1 fruit fly cellular context compared by ENCODE assay signal in the genomic region with DNA sequence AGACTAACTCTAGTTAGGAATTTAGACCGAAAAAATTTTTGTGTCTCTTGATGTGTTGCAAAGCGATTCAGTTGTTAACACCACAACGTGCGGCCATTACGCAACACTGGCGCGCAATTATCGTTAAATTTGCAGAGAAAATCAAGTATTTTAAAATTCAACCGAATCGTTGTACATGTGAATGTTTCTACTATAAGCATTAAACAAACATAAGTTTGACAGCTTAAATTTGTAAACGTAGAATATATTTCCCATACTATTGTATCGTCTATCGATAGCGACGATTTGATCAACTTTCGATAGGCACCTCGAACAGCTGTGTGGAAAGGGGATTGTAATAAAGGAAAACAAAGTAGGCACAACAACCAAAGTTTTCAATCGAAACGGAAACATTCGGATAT.
TF ChIP-seq lines count a peak whose summit lies in the region.

TSS of gene Usp30 (minus strand) at position 245 of the 401 bp plus-strand sequence.
TSS of gene CG16721 (plus strand) at position 327 of the 401 bp plus-strand sequence.

TF ChIP-seq in whole organism, embryonic, 481 proteins besides CTCF, POLR2A, EP300 and RAD21 (continued from another document and continues in another):
- TF ChIP-seq tap (tag; optimal IDR thresholded peaks at IDR 0.05; lab: Kevin White, UChicago) (no peak), CG4404 (GFP tag; IDR thresholded peaks at IDR 0.05; lab: Robert Waterston, UW) (no peak), Hmr (GFP tag; optimal IDR thresholded peaks at IDR 0.05; lab: Kevin White, UChicago) (no peak), CG17568 (GFP tag; optimal IDR thresholded peaks at IDR 0.05; lab: Kevin White, UChicago) (no peak), CG7963 (GFP tag; IDR thresholded peaks at IDR 0.05; lab: Robert Waterston, UW; ENCODE audit: partially characterized antibody) (no peak), tio (GFP tag; optimal IDR thresholded peaks at IDR 0.05; lab: Kevin White, UChicago) (no peak), Abd-B (GFP tag; optimal IDR thresholded peaks at IDR 0.05; lab: Kevin White, UChicago) (peak; percentile 9), Adf1 (GFP tag; IDR thresholded peaks at IDR 0.05; lab: Robert Waterston, UW) (no peak), Ptx1 (GFP tag; IDR thresholded peaks at IDR 0.05; lab: Robert Waterston, UW) (no peak), Stat92E (GFP tag; optimal IDR thresholded peaks at IDR 0.05; lab: Kevin White, UChicago) (no peak), ken (GFP tag; IDR thresholded peaks at IDR 0.05; lab: Robert Waterston, UW) (peak; percentile 50; the same call in 2 of the 3 replicates), CG15601 (tag; optimal IDR thresholded peaks at IDR 0.05; lab: Kevin White, UChicago) (peak; percentile 14), CG31224 (GFP tag; IDR thresholded peaks at IDR 0.05; lab: Robert Waterston, UW) (no peak), gce (GFP tag; IDR thresholded peaks at IDR 0.05; lab: Robert Waterston, UW) (no peak), bigmax (GFP tag; optimal IDR thresholded peaks at IDR 0.05; lab: Kevin White, UChicago) (no peak), CG7786 (GFP tag; optimal IDR thresholded peaks at IDR 0.05; lab: Kevin White, UChicago) (peak; percentile 54), Jarid2 (GFP tag; optimal IDR thresholded peaks at IDR 0.05; lab: Kevin White, UChicago) (no peak), CG3995 (GFP tag; optimal IDR thresholded peaks at IDR 0.05; lab: Kevin White, UChicago) (peak; percentile 20), fd102C (GFP tag; optimal IDR thresholded peaks at IDR 0.05; lab: Kevin White, UChicago) (no peak), CG15514 (GFP tag; optimal IDR thresholded peaks at IDR 0.05; lab: Kevin White, UChicago) (peak; percentile 71), ssp (GFP tag; IDR thresholded peaks at IDR 0.05; lab: Robert Waterston, UW) (no peak), CG9932 (GFP tag; IDR thresholded peaks at IDR 0.05; lab: Robert Waterston, UW) (peak; percentile 71), CG1832 (GFP tag; optimal IDR thresholded peaks at IDR 0.05; lab: Kevin White, UChicago) (no peak), dm (GFP tag; optimal IDR thresholded peaks at IDR 0.05; lab: Kevin White, UChicago) (peak; percentile 54), Six4 (GFP tag; optimal IDR thresholded peaks at IDR 0.05; lab: Kevin White, UChicago) (no peak), Dp (GFP tag; optimal IDR thresholded peaks at IDR 0.05; lab: Kevin White, UChicago) (peak; percentile 36), Rx (GFP tag; IDR thresholded peaks at IDR 0.05; lab: Robert Waterston, UW) (no peak), CrebB (tag; optimal IDR thresholded peaks at IDR 0.05; lab: Kevin White, UChicago) (peak; percentile 41), Myb (GFP tag; optimal IDR thresholded peaks at IDR 0.05; lab: Kevin White, UChicago) (peak; percentile 65), nau (GFP tag; optimal IDR thresholded peaks at IDR 0.05; lab: Kevin White, UChicago) (no peak), Doc2 (GFP tag; IDR thresholded peaks at IDR 0.05; lab: Robert Waterston, UW) (no peak), nom (GFP tag; optimal IDR thresholded peaks at IDR 0.05; lab: Kevin White, UChicago) (peak; percentile 15), cg (GFP tag; optimal IDR thresholded peaks at IDR 0.05; lab: Kevin White, UChicago) (no peak), ttk (GFP tag; IDR thresholded peaks at IDR 0.05; lab: Robert Waterston, UW) (no peak), MTF-1 (GFP tag; optimal IDR thresholded peaks at IDR 0.05; lab: Kevin White, UChicago; ENCODE audit: borderline replicate concordance) (no peak), Ada2b (GFP tag; IDR thresholded peaks at IDR 0.05; lab: Robert Waterston, UW) (no peak), Bdp1 (GFP tag; optimal IDR thresholded peaks at IDR 0.05; lab: Kevin White, UChicago) (peak; percentile 22), CG11247 (GFP tag; IDR thresholded peaks at IDR 0.05; lab: Robert Waterston, UW) (peak; percentile 40; the same call in 1 of the 2 replicates), pum (GFP tag; optimal IDR thresholded peaks at IDR 0.05; lab: Kevin White, UChicago) (peak; percentile 31), CG12236 (GFP tag; optimal IDR thresholded peaks at IDR 0.05; lab: Kevin White, UChicago) (no peak), sens (GFP tag; lab: Kevin White, UChicago) (peak; percentile 88), disco-r (GFP tag; optimal IDR thresholded peaks at IDR 0.05; lab: Kevin White, UChicago) (no peak), dimm (GFP tag; IDR thresholded peaks at IDR 0.05; lab: Robert Waterston, UW) (no peak), CG2875 (GFP tag; optimal IDR thresholded peaks at IDR 0.05; lab: Kevin White, UChicago) (no peak), Hr39 (optimal IDR thresholded peaks at IDR 0.05; lab: Kevin White, UChicago) (no peak), PHDP (tag; optimal IDR thresholded peaks at IDR 0.05; lab: Kevin White, UChicago) (peak; percentile 44), CG2129 (GFP tag; IDR thresholded peaks at IDR 0.05; lab: Robert Waterston, UW; ENCODE audit: partially characterized antibody) (peak; percentile 52; the same call in 1 of the 2 replicates), Lpt (GFP tag; optimal IDR thresholded peaks at IDR 0.05; lab: Kevin White, UChicago) (no peak), Hr51 (GFP tag; optimal IDR thresholded peaks at IDR 0.05; lab: Kevin White, UChicago) (peak in 1 of 2 experiments; percentile 7), D19A (tag; optimal IDR thresholded peaks at IDR 0.05; lab: Kevin White, UChicago) (peak; percentile 23), B-H1 (GFP tag; IDR thresholded peaks at IDR 0.05; lab: Robert Waterston, UW) (no peak), psq (GFP tag; optimal IDR thresholded peaks at IDR 0.05; lab: Kevin White, UChicago) (no peak), dmrt99B (tag; optimal IDR thresholded peaks at IDR 0.05; lab: Kevin White, UChicago) (no peak), slou (GFP tag; optimal IDR thresholded peaks at IDR 0.05; lab: Kevin White, UChicago) (peak; percentile 38), wdn (GFP tag; IDR thresholded peaks at IDR 0.05; lab: Robert Waterston, UW) (no peak), CG6683 (GFP tag; optimal IDR thresholded peaks at IDR 0.05; lab: Kevin White, UChicago) (no peak), row (GFP tag; IDR thresholded peaks at IDR 0.05; lab: Robert Waterston, UW) (0 out of 3 replicates have a peak, but pooled peaks have one; percentile 24), CG31365 (tag; optimal IDR thresholded peaks at IDR 0.05; lab: Kevin White, UChicago) (no peak), knrl (GFP tag; IDR thresholded peaks at IDR 0.05; lab: Robert Waterston, UW; ENCODE audit: partially characterized antibody) (peak; percentile 67), HmgZ (tag; optimal IDR thresholded peaks at IDR 0.05; lab: Kevin White, UChicago) (peak; percentile 76), stc (GFP tag; IDR thresholded peaks at IDR 0.05; lab: Robert Waterston, UW) (no peak), CG12659 (GFP tag; optimal IDR thresholded peaks at IDR 0.05; lab: Kevin White, UChicago) (peak; percentile 62), Sox102F (GFP tag; optimal IDR thresholded peaks at IDR 0.05; lab: Kevin White, UChicago) (no peak), YL-1 (GFP tag; optimal IDR thresholded peaks at IDR 0.05; lab: Kevin White, UChicago) (peak; percentile 2), Oli (tag; optimal IDR thresholded peaks at IDR 0.05; lab: Kevin White, UChicago) (no peak), en (GFP tag; optimal IDR thresholded peaks at IDR 0.05; lab: Kevin White, UChicago) (peak; percentile 23), CG42726 (GFP tag; IDR thresholded peaks at IDR 0.05; lab: Robert Waterston, UW; ENCODE audit: partially characterized antibody) (peak; percentile 47; the same call in 1 of the 2 replicates), Atf3 (GFP tag; optimal IDR thresholded peaks at IDR 0.05; lab: Kevin White, UChicago) (no peak), vnd (GFP tag; IDR thresholded peaks at IDR 0.05; lab: Robert Waterston, UW; ENCODE audit: partially characterized antibody) (peak; percentile 61; the same call in 2 of the 3 replicates), CG2120 (GFP tag; optimal IDR thresholded peaks at IDR 0.05; lab: Kevin White, UChicago) (peak; percentile 82), crc (GFP tag; optimal IDR thresholded peaks at IDR 0.05; lab: Kevin White, UChicago) (no peak), sqz (GFP tag; optimal IDR thresholded peaks at IDR 0.05; lab: Kevin White, UChicago) (no peak), sob (GFP tag; IDR thresholded peaks at IDR 0.05; lab: Robert Waterston, UW) (peak; percentile 68), CG10959 (GFP tag; IDR thresholded peaks at IDR 0.05; lab: Robert Waterston, UW) (no peak), CG9215 (GFP tag; IDR thresholded peaks at IDR 0.05; lab: Robert Waterston, UW) (no peak), luna (GFP tag; optimal IDR thresholded peaks at IDR 0.05; lab: Kevin White, UChicago) (peak; percentile 2), Rfx (GFP tag; IDR thresholded peaks at IDR 0.05; lab: Robert Waterston, UW) (peak; percentile 68), crol (GFP tag; IDR thresholded peaks at IDR 0.05; lab: Robert Waterston, UW) (no peak), fd3F (GFP tag; optimal IDR thresholded peaks at IDR 0.05; lab: Kevin White, UChicago) (peak; percentile 17), Fer1 (GFP tag; optimal IDR thresholded peaks at IDR 0.05; lab: Kevin White, UChicago) (peak; percentile 56), CG12942 (GFP tag; optimal IDR thresholded peaks at IDR 0.05; lab: Kevin White, UChicago) (peak; percentile 45), CG32532 (GFP tag; IDR thresholded peaks at IDR 0.05; lab: Robert Waterston, UW) (0 out of 2 replicates have a peak, but pooled peaks have one; percentile 28), CG34224 (GFP tag; IDR thresholded peaks at IDR 0.05; lab: Robert Waterston, UW; ENCODE audit: partially characterized antibody) (peak; percentile 87), az2 (GFP tag; optimal IDR thresholded peaks at IDR 0.05; lab: Kevin White, UChicago) (peak; percentile 6), crp (GFP tag; optimal IDR thresholded peaks at IDR 0.05; lab: Kevin White, UChicago) (peak; percentile 42 to 88), CG17802 (tag; optimal IDR thresholded peaks at IDR 0.05; lab: Kevin White, UChicago) (no peak), Ets97D (GFP tag; optimal IDR thresholded peaks at IDR 0.05; lab: Kevin White, UChicago) (peak; percentile 74), tll (GFP tag; optimal IDR thresholded peaks at IDR 0.05; lab: Kevin White, UChicago) (no peak), CG1233 (GFP tag; optimal IDR thresholded peaks at IDR 0.05; lab: Kevin White, UChicago) (peak; percentile 32), zfh1 (GFP tag; IDR thresholded peaks at IDR 0.05; lab: Robert Waterston, UW) (peak; percentile 28; the same call in 1 of the 3 replicates), CG3281 (GFP tag; optimal IDR thresholded peaks at IDR 0.05; lab: Kevin White, UChicago) (peak; percentile 40), lab (GFP tag; optimal IDR thresholded peaks at IDR 0.05; lab: Kevin White, UChicago) (no peak), CG6175 (GFP tag; IDR thresholded peaks at IDR 0.05; lab: Robert Waterston, UW) (no peak), CG10209 (GFP tag; optimal IDR thresholded peaks at IDR 0.05; lab: Kevin White, UChicago) (no peak), CG4730 (GFP tag; IDR thresholded peaks at IDR 0.05; lab: Robert Waterston, UW) (no peak), lilli (GFP tag; optimal IDR thresholded peaks at IDR 0.05; lab: Kevin White, UChicago) (peak; percentile 69), CG11398 (GFP tag; optimal IDR thresholded peaks at IDR 0.05; lab: Kevin White, UChicago) (peak; percentile 55), h (optimal IDR thresholded peaks at IDR 0.05; lab: Kevin White, UChicago) (no peak), Lhr (GFP tag; optimal IDR thresholded peaks at IDR 0.05; lab: Kevin White, UChicago) (no peak), Dll (GFP tag; IDR thresholded peaks at IDR 0.05; lab: Robert Waterston, UW; ENCODE audit: partially characterized antibody) (peak; percentile 83), Spps (tag; optimal IDR thresholded peaks at IDR 0.05; lab: Kevin White, UChicago) (no peak), CG17829 (tag; optimal IDR thresholded peaks at IDR 0.05; lab: Kevin White, UChicago) (peak; percentile 18), fd96Cb (tag; optimal IDR thresholded peaks at IDR 0.05; lab: Kevin White, UChicago) (no peak), ham (GFP tag; IDR thresholded peaks at IDR 0.05; lab: Robert Waterston, UW) (no peak), CG18262 (tag; optimal IDR thresholded peaks at IDR 0.05; lab: Kevin White, UChicago) (peak; percentile 26), CG4820 (GFP tag; optimal IDR thresholded peaks at IDR 0.05; lab: Kevin White, UChicago) (no peak), Gug (GFP tag; IDR thresholded peaks at IDR 0.05; lab: Robert Waterston, UW) (peak; percentile 5; the same call in 1 of the 4 replicates), dmrt11E (tag; optimal IDR thresholded peaks at IDR 0.05; lab: Kevin White, UChicago) (peak; percentile 10), chinmo (GFP tag; IDR thresholded peaks at IDR 0.05; lab: Robert Waterston, UW; ENCODE audit: partially characterized antibody) (0 out of 4 replicates have a peak, but pooled peaks have one; percentile 31), CG8944 (GFP tag; optimal IDR thresholded peaks at IDR 0.05; lab: Kevin White, UChicago) (peak; percentile 19), Opbp (GFP tag; IDR thresholded peaks at IDR 0.05; lab: Robert Waterston, UW; ENCODE audit: partially characterized antibody) (peak; percentile 57; the same call in 1 of the 3 replicates), Hr3 (GFP tag; optimal IDR thresholded peaks at IDR 0.05; lab: Kevin White, UChicago) (no peak), kni (GFP tag; optimal IDR thresholded peaks at IDR 0.05; lab: Kevin White, UChicago) (no peak), z (GFP tag; IDR thresholded peaks at IDR 0.05; lab: Robert Waterston, UW) (no peak), Pdp1 (GFP tag; optimal IDR thresholded peaks at IDR 0.05; lab: Kevin White, UChicago) (peak; percentile 2 to 87), bowl (GFP tag; IDR thresholded peaks at IDR 0.05; lab: Robert Waterston, UW) (no peak), ERR (GFP tag; optimal IDR thresholded peaks at IDR 0.05; lab: Kevin White, UChicago) (no peak), ftz-f1 (GFP tag; optimal IDR thresholded peaks at IDR 0.05; lab: Kevin White, UChicago) (no peak), dysf (GFP tag; IDR thresholded peaks at IDR 0.05; lab: Robert Waterston, UW) (0 out of 3 replicates have a peak, but pooled peaks have one; percentile 20), eve (GFP tag; optimal IDR thresholded peaks at IDR 0.05; lab: Kevin White, UChicago) (no peak), CG14050 (GFP tag; IDR thresholded peaks at IDR 0.05; lab: Robert Waterston, UW) (no peak), kay (GFP tag; optimal IDR thresholded peaks at IDR 0.05; lab: Kevin White, UChicago) (peak; percentile 8), sug (tag; optimal IDR thresholded peaks at IDR 0.05; lab: Kevin White, UChicago) (peak; percentile 43), Awh (GFP tag; IDR thresholded peaks at IDR 0.05; lab: Robert Waterston, UW) (no peak), gfzf (GFP tag; optimal IDR thresholded peaks at IDR 0.05; lab: Kevin White, UChicago) (peak; percentile 34), NC2β (GFP tag; optimal IDR thresholded peaks at IDR 0.05; lab: Kevin White, UChicago) (peak; percentile 60), Optix (GFP tag; IDR thresholded peaks at IDR 0.05; lab: Robert Waterston, UW) (no peak)
